Fruit fly (Drosophila melanogaster) whole organism, adult: ENCODE measurements around the gene Tao.
A peak's percentile ranks its signal among the peaks of the same experiment; 100 is the strongest.

Experiments
- CG1620 ChIP-seq: fragments of 200-800 bp; sonication (Bioruptor generic); optimal IDR thresholded peaks from 2 replicates; lab custom pipeline; 2016; ENCODE audit warnings: missing biosample characterization, missing genetic modification characterization
- CG33017 ChIP-seq: fragments of 200-800 bp; sonication (Bioruptor generic); optimal IDR thresholded peaks from 2 replicates; lab custom pipeline; 2018; ENCODE audit warnings: missing biosample characterization, mild to moderate bottlenecking, missing genetic modification characterization, moderate library complexity
- CG5204 ChIP-seq: fragments of 200-800 bp; sonication (Bioruptor generic); optimal IDR thresholded peaks from 2 replicates; lab custom pipeline; 2016; ENCODE audit warnings: missing biosample characterization, missing genetic modification characterization
- Mnt ChIP-seq: fragments of 200-800 bp; sonication (Bioruptor generic); optimal IDR thresholded peaks from 2 replicates; lab custom pipeline; 2016; ENCODE audit warnings: missing biosample characterization, mild to moderate bottlenecking, missing genetic modification characterization
- bab1 ChIP-seq: fragments of 200-800 bp; sonication (Bioruptor generic); optimal IDR thresholded peaks from 3 replicates; lab custom pipeline; 2019; ENCODE audit warnings: missing biosample characterization, mild to moderate bottlenecking, missing genetic modification characterization, moderate library complexity
- kay ChIP-seq: fragments of 200-800 bp; sonication (Bioruptor generic); peaks from one replicate; lab custom pipeline; 2016; ENCODE audit warnings: missing biosample characterization, missing genetic modification characterization, borderline replicate concordance
- pad ChIP-seq: fragments of 200-800 bp; sonication (Bioruptor generic); optimal IDR thresholded peaks from 3 replicates; lab custom pipeline; 2017; ENCODE audit warnings: missing biosample characterization, missing genetic modification characterization, mild to moderate bottlenecking, moderate library complexity, missing genetic modification reagents
- toe ChIP-seq: fragments of 200-800 bp; sonication (Bioruptor generic); optimal IDR thresholded peaks from 2 replicates; lab custom pipeline; 2016; ENCODE audit warnings: missing biosample characterization, missing genetic modification characterization

DNA sequence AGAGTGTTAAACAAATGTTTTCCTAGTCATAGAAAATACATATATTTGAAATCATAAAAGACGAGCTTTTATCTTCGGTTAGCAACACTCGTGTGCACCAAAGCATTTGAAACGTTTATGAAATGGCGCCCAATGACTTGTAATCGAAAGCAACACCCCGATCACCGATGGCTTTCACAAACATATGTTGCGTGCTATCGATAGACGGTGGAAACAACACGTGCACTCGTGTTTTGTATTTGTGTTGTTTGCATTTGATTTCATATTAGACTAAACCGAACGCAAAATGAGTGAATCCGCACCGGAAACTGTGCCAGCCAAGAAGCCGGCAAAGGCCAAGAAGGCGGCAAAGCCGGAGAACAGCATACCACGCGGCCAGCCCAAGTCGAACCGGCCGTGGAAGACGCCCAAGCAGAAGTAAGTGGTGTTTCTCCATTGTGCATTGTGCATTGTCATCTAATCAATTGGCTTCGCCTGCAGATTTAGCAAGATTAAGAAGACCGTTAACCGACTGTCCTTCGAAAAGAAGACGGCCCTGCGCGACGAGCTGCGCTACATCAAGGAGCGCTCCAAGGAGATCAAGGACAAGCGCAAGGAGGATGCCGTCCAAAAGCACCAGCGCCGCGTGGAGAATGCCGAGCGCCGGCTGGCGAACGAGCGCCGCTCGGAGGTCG, 36.5 kb upstream of the Tao start, which contains the start of gene CG14210:
- peak; percentile 65 for TF ChIP-seq bab1
- no peak for TF ChIP-seq kay (GFP tag; lab: Kevin White, UChicago)
- TF ChIP-seq CG33017 (tag; lab: Kevin White, UChicago) = no peak
- TF ChIP-seq pad = no peak
- peak; percentile 97 for TF ChIP-seq Mnt (GFP tag; lab: Kevin White, UChicago)
- TF ChIP-seq CG1620 = no peak
- no peak for TF ChIP-seq CG5204
- no peak for TF ChIP-seq toe (GFP tag; lab: Kevin White, UChicago)
